Fruit fly (Drosophila melanogaster) whole organism, wandering third instar larva: ENCODE measurements around the gene CG14694.
A peak's percentile ranks its signal among the peaks of the same experiment; 100 is the strongest.

Experiments
- CrebA ChIP-seq: fragments of 200-800 bp; sonication (Bioruptor generic); optimal IDR thresholded peaks from 2 replicates; lab custom pipeline; 2016; ENCODE audit warnings: missing biosample characterization, mild to moderate bottlenecking, missing genetic modification characterization, borderline replicate concordance
- Myc ChIP-seq: fragments of >200 bp; optimal IDR thresholded peaks from 2 replicates; lab custom pipeline; 2017

CG14694 gene

DNA sequence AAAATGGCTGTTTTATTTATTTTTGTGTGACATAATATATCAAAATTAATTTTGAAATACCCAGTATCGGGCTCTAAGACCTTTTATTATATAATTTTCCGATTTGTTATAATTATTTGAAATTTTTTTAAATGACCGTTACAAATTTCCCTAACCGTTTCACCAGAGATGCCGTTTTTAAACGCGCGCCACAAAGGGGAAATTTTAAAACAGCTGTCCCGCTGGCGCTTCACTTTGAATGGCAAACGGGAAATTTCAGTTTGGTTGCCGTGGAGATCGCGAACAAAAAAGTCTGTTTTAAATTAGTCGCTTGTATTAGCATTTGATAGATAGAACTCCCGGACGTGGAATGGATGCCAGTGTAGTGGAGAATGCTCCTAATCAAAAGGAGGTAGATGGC is 44.6 kb downstream of the CG14694 start, which contains the start of the genes CG14693 and TTLL15:
Gene CG14693, minus strand, starts transcription at position 16 of the 400 bp plus-strand sequence.
Gene TTLL15, plus strand, starts transcription at position 257 of the 400 bp plus-strand sequence.
- TF ChIP-seq CrebA (GFP tag; lab: Kevin White, UChicago) = no peak
- peak; percentile 48 for TF ChIP-seq Myc (lab: Kevin White, UChicago)
